Worm (Caenorhabditis elegans) whole organism, L3 larva: ENCODE results near the gene C27A2.12.
A peak's percentile ranks its signal among the peaks of the same experiment; 100 is the strongest.

Experiments used
- R02D3.7 ChIP-seq: fragments of 150-350 bp; optimal IDR thresholded peaks from 2 replicates; lab custom pipeline; 2014; ENCODE audit warnings: missing biosample characterization, missing genetic modification characterization
- aly-2 ChIP-seq: fragments of 150-350 bp; optimal IDR thresholded peaks from 2 replicates; lab custom pipeline; 2014; ENCODE audit warnings: missing biosample characterization, missing genetic modification characterization
- ama-1 ChIP-seq: fragments of 150-350 bp; optimal IDR thresholded peaks from 2 replicates; lab custom pipeline; 2018
- ceh-16 ChIP-seq: sonication (generic microtip); optimal IDR thresholded peaks from 2 replicates; lab custom pipeline; 2017; ENCODE audit warnings: missing biosample characterization, missing genetic modification characterization
- ceh-28 ChIP-seq: fragments of 150-350 bp; optimal IDR thresholded peaks from 2 replicates; lab custom pipeline; 2014; ENCODE audit warnings: missing biosample characterization, missing genetic modification reagents, missing genetic modification characterization
- ceh-82 ChIP-seq: fragments of 150-350 bp; optimal IDR thresholded peaks from 2 replicates; lab custom pipeline; 2014; ENCODE audit warnings: missing biosample characterization, missing genetic modification characterization
- ceh-9 ChIP-seq: sonication (generic microtip); optimal IDR thresholded peaks from 2 replicates; lab custom pipeline; 2018; ENCODE audit warnings: missing biosample characterization, missing genetic modification characterization
- daf-12 ChIP-seq: fragments of 150-350 bp; optimal IDR thresholded peaks from 2 replicates; lab custom pipeline; 2014; ENCODE audit warnings: missing biosample characterization, missing genetic modification reagents, missing genetic modification characterization
- egl-27 ChIP-seq: sonication (generic microtip); optimal IDR thresholded peaks from 4 replicates; lab custom pipeline; 2017; ENCODE audit warnings: missing biosample characterization, missing genetic modification reagents, missing genetic modification characterization
- elt-2 ChIP-seq: sonication (generic microtip); optimal IDR thresholded peaks from 2 replicates; lab custom pipeline; 2016; ENCODE audit warnings: missing genetic modification reagents, mild to moderate bottlenecking, missing genetic modification characterization, missing compliant biosample characterization
- elt-3 ChIP-seq, 3 experiments: fragments of 150-350 bp in 1 of 3; sonication (generic microtip) in 2 of 3; optimal IDR thresholded peaks; 2 replicates in 2 of 3; 4 replicates in 1 of 3; lab custom pipeline; 2014 to 2017; ENCODE audit warnings: missing biosample characterization in 3 of 3, missing genetic modification characterization in 3 of 3
- fkh-10 ChIP-seq: sonication (generic microtip); optimal IDR thresholded peaks from 2 replicates; lab custom pipeline; 2017; ENCODE audit warnings: missing biosample characterization, missing genetic modification reagents, missing genetic modification characterization
- fkh-2 ChIP-seq: fragments of 150-350 bp; optimal IDR thresholded peaks from 2 replicates; lab custom pipeline; 2014; ENCODE audit warnings: missing biosample characterization, missing genetic modification reagents, missing genetic modification characterization
- hmg-11 ChIP-seq: sonication (generic microtip); optimal IDR thresholded peaks from 2 replicates; lab custom pipeline; 2016; ENCODE audit warnings: missing genetic modification characterization, missing compliant biosample characterization
- lin-15B ChIP-seq: fragments of 150-350 bp; optimal IDR thresholded peaks from 2 replicates; lab custom pipeline; 2014; ENCODE audit warnings: missing biosample characterization, missing genetic modification characterization
- lsy-12 ChIP-seq: sonication (generic microtip); optimal IDR thresholded peaks from 2 replicates; lab custom pipeline; 2016; ENCODE audit warnings: mild to moderate bottlenecking, missing genetic modification characterization, missing compliant biosample characterization
- mdl-1 ChIP-seq: fragments of 150-350 bp; optimal IDR thresholded peaks from 2 replicates; lab custom pipeline; 2014; ENCODE audit warnings: missing biosample characterization, missing genetic modification characterization
- mml-1 ChIP-seq: fragments of 150-350 bp; sonication (generic microtip); optimal IDR thresholded peaks from 3 replicates; lab custom pipeline; 2014; ENCODE audit warnings: missing biosample characterization, missing genetic modification characterization
- nfya-1 ChIP-seq: sonication (generic microtip); optimal IDR thresholded peaks from 2 replicates; lab custom pipeline; 2017; ENCODE audit warnings: missing genetic modification characterization, mild to moderate bottlenecking, missing compliant biosample characterization, antibody characterized with exemption, moderate library complexity; ENCODE audit not compliant: insufficient read depth
- nhr-12 ChIP-seq: fragments of 150-350 bp; optimal IDR thresholded peaks from 2 replicates; lab custom pipeline; 2014; ENCODE audit warnings: missing biosample characterization, missing genetic modification characterization
- nhr-23 ChIP-seq: fragments of 150-350 bp; optimal IDR thresholded peaks from 2 replicates; lab custom pipeline; 2014; ENCODE audit warnings: missing biosample characterization, missing genetic modification reagents, missing genetic modification characterization
- nhr-25 ChIP-seq: sonication (generic microtip); optimal IDR thresholded peaks from 2 replicates; lab custom pipeline; 2017; ENCODE audit warnings: missing biosample characterization, missing genetic modification characterization
- nhr-28 ChIP-seq: fragments of 150-350 bp; optimal IDR thresholded peaks from 2 replicates; lab custom pipeline; 2014; ENCODE audit warnings: missing biosample characterization, missing genetic modification characterization
- nhr-43 ChIP-seq: sonication (generic microtip); optimal IDR thresholded peaks from 2 replicates; lab custom pipeline; 2016; ENCODE audit warnings: mild to moderate bottlenecking, missing genetic modification characterization, missing compliant biosample characterization; ENCODE audit not compliant: poor library complexity, severe bottlenecking
- nhr-67 ChIP-seq: fragments of 150-350 bp; optimal IDR thresholded peaks from 2 replicates; lab custom pipeline; 2014; ENCODE audit warnings: missing biosample characterization, missing genetic modification characterization
- nhr-76 ChIP-seq: fragments of 150-350 bp; sonication (generic microtip); optimal IDR thresholded peaks from 5 replicates; lab custom pipeline; 2014; ENCODE audit warnings: missing biosample characterization, missing genetic modification characterization
- nhr-77 ChIP-seq: fragments of 150-350 bp; optimal IDR thresholded peaks from 2 replicates; lab custom pipeline; 2014; ENCODE audit warnings: missing biosample characterization, missing genetic modification characterization
- pha-4 ChIP-seq: fragments of 150-350 bp; optimal IDR thresholded peaks from 2 replicates; lab custom pipeline; 2014; ENCODE audit warnings: missing biosample characterization, missing genetic modification reagents, missing genetic modification characterization
- pqm-1 ChIP-seq: fragments of 150-350 bp; optimal IDR thresholded peaks from 2 replicates; lab custom pipeline; 2017; ENCODE audit warnings: missing biosample characterization, missing genetic modification characterization, inconsistent platforms
- sea-2 ChIP-seq: fragments of 150-350 bp; sonication (generic microtip); optimal IDR thresholded peaks from 4 replicates; lab custom pipeline; 2014; ENCODE audit warnings: missing biosample characterization, missing genetic modification reagents, missing genetic modification characterization
- skn-1 ChIP-seq: fragments of 150-350 bp; optimal IDR thresholded peaks from 2 replicates; lab custom pipeline; 2014; ENCODE audit warnings: missing biosample characterization, missing genetic modification characterization
- tbx-2 ChIP-seq: sonication (generic microtip); optimal IDR thresholded peaks from 2 replicates; lab custom pipeline; 2016; ENCODE audit warnings: mild to moderate bottlenecking, missing genetic modification characterization, missing compliant biosample characterization
- unc-62 ChIP-seq: fragments of 150-350 bp; sonication (generic microtip); optimal IDR thresholded peaks from 4 replicates; lab custom pipeline; 2014; ENCODE audit warnings: missing biosample characterization, missing genetic modification reagents, missing genetic modification characterization
- zag-1 ChIP-seq: fragments of 150-350 bp; optimal IDR thresholded peaks from 2 replicates; lab custom pipeline; 2014; ENCODE audit warnings: missing biosample characterization, missing genetic modification characterization
- ztf-11 ChIP-seq: fragments of 150-350 bp; optimal IDR thresholded peaks from 2 replicates; lab custom pipeline; 2014; ENCODE audit warnings: missing biosample characterization, missing genetic modification characterization
- ztf-4 ChIP-seq: fragments of 150-350 bp; optimal IDR thresholded peaks from 2 replicates; lab custom pipeline; 2014; ENCODE audit warnings: missing biosample characterization, missing genetic modification characterization

The C27A2.12 gene

ce11 chrII:5031612-5032011, 26.3 kb downstream of the C27A2.12 start, which contains the start of gene wdr-83:
TSS of gene wdr-83 (minus strand) at chrII:5031712.
- no peak for TF ChIP-seq ztf-11 (tag; lab: Kevin White, UChicago)
- TF ChIP-seq nhr-67 (tag; lab: Kevin White, UChicago) = no peak
- no peak for TF ChIP-seq nhr-23 (tag; lab: Kevin White, UChicago)
- TF ChIP-seq egl-27 (tag; lab: Kevin White, UChicago) = no peak
- TF ChIP-seq pha-4 (tag; lab: Kevin White, UChicago) = no peak
- TF ChIP-seq lsy-12 = no peak
- no peak for TF ChIP-seq ama-1 (lab: Kevin White, UChicago)
- TF ChIP-seq mdl-1 (tag; lab: Kevin White, UChicago) = no peak

DNA sequence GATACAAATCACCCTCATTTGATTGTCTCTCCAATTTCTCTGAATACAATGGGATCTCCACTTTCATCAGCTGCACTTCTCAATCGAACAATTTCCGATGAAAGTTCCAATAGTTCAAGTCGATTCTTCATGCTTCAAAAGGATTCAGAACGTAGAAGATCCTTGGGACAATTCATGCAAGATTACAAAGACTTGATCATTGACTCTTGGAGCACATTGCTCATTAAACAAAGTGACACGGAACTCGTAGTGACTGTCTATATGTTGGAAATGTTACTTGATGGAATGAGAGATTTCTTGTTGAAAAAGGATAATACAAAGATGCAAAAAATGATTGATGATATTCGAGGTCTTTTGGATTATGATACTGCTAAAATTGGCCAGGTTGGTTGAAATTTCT, 30.0 kb downstream of the C27A2.12 start:
- TF ChIP-seq nhr-77 (tag; lab: Kevin White, UChicago) (no peak), mdl-1 (tag; lab: Kevin White, UChicago) (no peak)

DNA sequence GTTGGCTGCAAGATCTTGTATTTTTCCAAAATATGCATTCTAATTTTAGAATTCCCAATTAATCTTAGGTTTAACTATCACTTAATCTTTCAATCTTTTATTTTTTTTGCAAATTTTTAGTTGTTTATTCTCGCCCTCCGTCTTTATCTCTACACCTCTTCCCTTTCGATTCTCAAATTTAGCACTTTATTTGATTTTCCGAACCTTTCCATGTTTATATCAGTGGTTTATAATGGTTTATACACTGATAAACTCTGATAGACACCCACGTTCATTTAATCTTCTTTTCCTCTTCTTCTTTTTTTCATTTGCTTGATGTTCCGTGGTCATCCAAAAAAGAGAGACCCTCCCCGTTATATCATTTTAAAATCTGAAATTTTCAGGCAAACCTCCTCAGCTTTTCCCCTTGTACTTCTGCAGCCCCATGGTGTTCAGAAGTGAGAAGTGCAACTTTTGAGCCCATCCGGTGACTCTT, 35.5 kb downstream of the C27A2.12 start, which contains the start of the genes nsy-1 and F59A6.13:
nsy-1 (plus strand) TSS at position 377 of the 475 bp plus-strand sequence.
F59A6.13 (plus strand) TSS at position 425 of the 475 bp plus-strand sequence.
- TF ChIP-seq pha-4 (tag; lab: Kevin White, UChicago) (peak; percentile 11), pqm-1 (tag; lab: Kevin White, UChicago) (peak; percentile 60), sea-2 (no peak), elt-2 (tag; lab: Kevin White, UChicago) (peak; percentile 98), daf-12 (tag; lab: Kevin White, UChicago) (no peak)

DNA sequence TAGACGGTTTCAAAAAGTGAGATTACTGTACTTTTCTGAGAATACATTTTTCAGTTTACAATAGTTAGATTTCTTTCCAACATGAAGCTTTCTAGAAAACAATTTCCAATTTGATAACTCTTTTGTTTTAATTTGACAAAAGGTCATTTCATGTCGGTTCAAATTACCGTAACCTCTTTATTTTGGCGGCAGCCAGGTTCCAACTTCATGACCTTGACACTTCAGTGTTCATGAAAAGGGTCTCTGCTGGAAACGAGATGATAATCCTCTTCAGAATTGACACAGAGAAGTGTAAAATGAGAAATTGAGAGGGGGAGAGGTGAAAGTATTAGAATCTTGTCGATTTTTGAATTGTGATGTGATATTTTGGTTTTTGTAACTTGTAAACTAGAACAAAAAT, 36.4 kb downstream of the C27A2.12 start:
- TF ChIP-seq egl-27 (tag; lab: Kevin White, UChicago) (no peak), nfya-1 (tag; lab: Kevin White, UChicago) (no peak), ceh-82 (no peak), R02D3.7 (no peak), nhr-25 (tag; lab: Kevin White, UChicago) (peak; percentile 75), ztf-11 (tag; lab: Kevin White, UChicago) (no peak), ceh-9 (tag; lab: Kevin White, UChicago) (no peak), elt-3 (tag; optimal IDR thresholded peaks at IDR 0.05; lab: Kevin White, UChicago) (peak in 1 of 3 experiments; percentile 3)

DNA sequence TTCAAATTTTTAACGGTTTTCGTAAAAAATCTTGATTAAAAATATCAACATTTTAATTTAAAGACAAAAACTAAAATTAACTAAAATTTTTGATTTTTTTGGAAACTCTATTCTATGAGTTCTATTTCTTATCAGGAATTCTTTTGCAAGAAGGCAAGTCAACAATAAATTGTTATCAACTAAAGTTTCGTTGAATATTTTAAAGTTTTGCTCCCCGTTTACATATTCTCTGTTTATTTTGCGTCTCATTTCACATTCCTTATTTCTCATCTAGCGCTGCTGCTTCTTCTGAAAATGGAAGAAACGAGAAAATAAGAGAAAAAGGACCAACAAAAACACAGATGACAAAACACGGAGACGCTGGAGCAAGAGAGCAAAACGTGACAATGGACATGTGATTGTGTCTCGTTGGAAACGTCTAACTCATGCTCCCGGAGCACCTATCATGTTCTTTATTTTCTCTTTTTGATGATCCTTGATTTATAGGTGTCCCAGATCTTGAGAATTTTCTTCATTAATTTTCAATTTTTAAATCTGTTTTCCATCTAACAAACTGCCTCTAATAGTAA, 37.3 kb downstream of the C27A2.12 start:
- TF ChIP-seq skn-1 (tag; lab: Kevin White, UChicago) (no peak), elt-2 (tag; lab: Kevin White, UChicago) (peak; percentile 88), pqm-1 (tag; lab: Kevin White, UChicago) (no peak), tbx-2 (tag; lab: Kevin White, UChicago) (no peak), aly-2 (tag; lab: Kevin White, UChicago) (no peak), nhr-23 (tag; lab: Kevin White, UChicago) (no peak), pha-4 (tag; lab: Kevin White, UChicago) (peak; percentile 33)
- TF ChIP-seq, all 47 proteins: peak for 2

ce11 chrII:5019389-5020108, 38.4 kb downstream of the C27A2.12 start:
- TF ChIP-seq egl-27 (tag; lab: Kevin White, UChicago) (no peak), aly-2 (tag; lab: Kevin White, UChicago) (no peak), unc-62 (GFP tag; lab: Kevin White, UChicago) (no peak), zag-1 (tag; lab: Kevin White, UChicago) (no peak), nhr-12 (no peak), pqm-1 (tag; lab: Kevin White, UChicago) (peak; percentile 45), ceh-9 (tag; lab: Kevin White, UChicago) (no peak), hmg-11 (tag; lab: Kevin White, UChicago) (no peak), nhr-77 (tag; lab: Kevin White, UChicago) (no peak), ceh-16 (tag; lab: Kevin White, UChicago) (no peak), ceh-82 (no peak), elt-2 (tag; lab: Kevin White, UChicago) (peak; percentile 100), nhr-76 (tag; lab: Kevin White, UChicago) (no peak), R02D3.7 (no peak), nfya-1 (tag; lab: Kevin White, UChicago) (peak; percentile 7), nhr-67 (tag; lab: Kevin White, UChicago) (no peak), nhr-23 (tag; lab: Kevin White, UChicago) (peak; percentile 15), ztf-4 (tag; lab: Kevin White, UChicago) (no peak), pha-4 (tag; lab: Kevin White, UChicago) (peak; percentile 28), fkh-10 (GFP tag; lab: Kevin White, UChicago) (no peak), lin-15B (tag; lab: Kevin White, UChicago) (no peak), fkh-2 (no peak), nhr-43 (tag; lab: Kevin White, UChicago) (peak; percentile 59), ztf-11 (tag; lab: Kevin White, UChicago) (no peak), ceh-28 (tag; lab: Kevin White, UChicago) (peak; percentile 32), tbx-2 (tag; lab: Kevin White, UChicago) (no peak), nhr-28 (no peak), lsy-12 (no peak), nhr-25 (tag; lab: Kevin White, UChicago) (peak; percentile 67), mdl-1 (tag; lab: Kevin White, UChicago) (no peak), mml-1 (no peak)
